Worm (Caenorhabditis elegans): ENCODE measurements around the gene T10D4.19.

- TF ChIP-seq flt-1 (GFP tag; IDR thresholded peaks at IDR 0.05): no peak
- TF ChIP-seq ama-1 (optimal IDR thresholded peaks at IDR 0.05): no peak
- no peak for TF ChIP-seq B0310.2 (tag; optimal IDR thresholded peaks at IDR 0.05)
- TF ChIP-seq scrt-1 (GFP tag; IDR thresholded peaks at IDR 0.05): no peak
- TF ChIP-seq pes-1 (GFP tag; IDR thresholded peaks at IDR 0.05): no peak
- TF ChIP-seq ets-7 (tag; optimal IDR thresholded peaks at IDR 0.05): no peak
- TF ChIP-seq F13C5.2 (tag; optimal IDR thresholded peaks at IDR 0.05): no peak
These were observed 42.2 kb upstream of the T10D4.19 start for ce11 chrII:3109533-3109932.

Data from whole organism, early embryonic.